Worm (Caenorhabditis elegans): Measurements from ENCODE around the gene C56C10.4.

Gene C56C10.4

DNA sequence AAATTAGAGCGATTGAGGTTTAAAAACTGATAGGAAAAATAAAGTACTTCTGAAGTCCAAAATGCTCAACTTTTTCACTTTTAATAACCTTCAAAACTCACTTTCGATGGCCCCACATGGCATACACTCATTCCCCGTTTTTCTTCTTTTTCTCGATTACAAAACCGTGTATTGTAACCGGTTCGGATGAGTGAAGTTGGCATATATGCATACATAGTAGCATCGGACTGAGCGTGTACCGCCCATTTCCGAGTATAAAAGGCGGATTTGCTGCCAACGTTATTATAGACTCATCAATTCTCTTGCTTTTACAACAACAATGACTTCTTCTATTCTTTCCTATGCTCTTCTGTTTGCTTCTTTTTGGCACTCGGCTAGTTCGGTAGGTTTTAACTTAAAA, at the start of gene C56C10.4:
Gene C56C10.4 (plus strand): TSS at position 301 of the 400 bp plus-strand sequence.
- TF ChIP-seq daf-12 (tag; optimal IDR thresholded peaks at IDR 0.05), result no peak
- TF ChIP-seq nhr-23 (tag; optimal IDR thresholded peaks at IDR 0.05), result no peak

DNA sequence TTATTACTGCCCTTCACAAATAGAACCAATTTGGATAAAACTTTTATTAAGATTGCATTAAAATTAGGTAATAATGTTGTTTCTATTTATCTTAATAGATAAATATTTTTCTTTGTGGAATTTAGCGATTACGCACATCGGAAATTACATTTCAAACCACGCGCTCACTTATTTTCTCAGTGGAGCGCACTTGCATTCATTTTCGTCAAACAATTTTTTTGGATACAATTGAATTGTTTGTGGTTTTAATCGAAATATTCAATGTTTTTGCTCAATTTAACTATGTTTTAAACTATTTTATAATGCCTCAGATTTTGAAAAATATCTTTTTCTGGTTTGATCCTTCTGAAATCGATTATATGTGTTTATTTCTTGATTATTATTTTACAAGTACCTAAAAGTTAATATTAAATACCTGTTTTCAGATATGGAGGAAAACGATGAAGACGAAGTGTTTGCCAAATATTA, 46.9 kb upstream of the C56C10.4 start, which contains the start of gene utp-20:
Gene utp-20 (plus strand): TSS at position 418 of the 468 bp plus-strand sequence.
- TF ChIP-seq nfya-1 (tag; optimal IDR thresholded peaks at IDR 0.05; ENCODE audit: insufficient read depth) (peak; percentile 58), nhr-23 (tag; optimal IDR thresholded peaks at IDR 0.05) (peak; percentile 49), lsy-12 (tag; optimal IDR thresholded peaks at IDR 0.05) (no peak), elt-3 (tag; optimal IDR thresholded peaks at IDR 0.05) (no peak), lin-15B (tag; optimal IDR thresholded peaks at IDR 0.05) (peak; percentile 59), snpc-4 (tag; optimal IDR thresholded peaks at IDR 0.05) (peak; percentile 42), elt-1 (tag; optimal IDR thresholded peaks at IDR 0.05) (no peak), skn-1 (tag; optimal IDR thresholded peaks at IDR 0.05) (peak; percentile 31)

DNA sequence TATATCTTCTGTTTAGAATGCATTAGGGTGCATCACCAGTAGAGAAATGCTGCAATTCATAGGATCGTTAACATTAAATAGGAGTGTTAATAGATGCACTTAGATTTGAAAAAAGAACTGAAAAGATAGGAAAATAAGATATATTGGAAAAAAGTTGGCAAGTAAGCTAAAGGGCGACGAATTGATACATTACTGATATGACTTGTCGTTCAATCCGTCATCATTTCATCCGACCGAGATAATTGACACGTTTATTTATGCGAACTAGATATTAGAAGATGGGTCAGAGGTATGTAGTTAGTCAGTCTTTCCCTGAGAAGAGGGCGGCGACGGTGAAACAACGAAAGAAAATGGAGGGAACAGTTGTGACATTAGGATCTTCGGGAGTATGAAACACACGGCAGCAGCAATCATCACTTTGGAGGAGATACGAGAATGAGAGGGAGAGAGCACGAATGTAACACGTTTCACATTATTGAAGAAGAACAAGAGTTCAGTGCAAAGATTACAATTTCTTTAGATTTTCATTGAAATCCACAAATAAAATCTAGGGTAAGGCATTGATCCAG, 37.9 kb upstream of the C56C10.4 start, which contains the start of gene lron-15:
Gene lron-15 (minus strand): TSS at position 51 of the 569 bp plus-strand sequence.
- no peak for TF ChIP-seq nhr-237 (tag; optimal IDR thresholded peaks at IDR 0.05)
- TF ChIP-seq skn-1 (tag; optimal IDR thresholded peaks at IDR 0.05), result no peak
- TF ChIP-seq ztf-11 (tag; optimal IDR thresholded peaks at IDR 0.05), result no peak
- no peak for TF ChIP-seq nhr-11 (tag; optimal IDR thresholded peaks at IDR 0.05)
- TF ChIP-seq sea-2 (GFP tag; optimal IDR thresholded peaks at IDR 0.05), result no peak
- no peak for TF ChIP-seq unc-39 (tag; optimal IDR thresholded peaks at IDR 0.05)
- no peak for TF ChIP-seq tbx-2 (tag; optimal IDR thresholded peaks at IDR 0.05)
- TF ChIP-seq egl-5 (tag; optimal IDR thresholded peaks at IDR 0.05), result no peak
- no peak for TF ChIP-seq ceh-82 (tag; optimal IDR thresholded peaks at IDR 0.05)
- TF ChIP-seq jun-1 (tag; optimal IDR thresholded peaks at IDR 0.05), result no peak
- no peak for TF ChIP-seq pha-4 (tag; optimal IDR thresholded peaks at IDR 0.05)
- TF ChIP-seq R02D3.7 (tag; optimal IDR thresholded peaks at IDR 0.05), result no peak
- TF ChIP-seq elt-2 (tag; optimal IDR thresholded peaks at IDR 0.05), result no peak
- no peak for TF ChIP-seq eor-1 (tag; optimal IDR thresholded peaks at IDR 0.05)
- TF ChIP-seq daf-12 (tag; optimal IDR thresholded peaks at IDR 0.05), result no peak
- no peak for TF ChIP-seq fkh-10 (GFP tag; optimal IDR thresholded peaks at IDR 0.05)
- TF ChIP-seq mdl-1 (tag; optimal IDR thresholded peaks at IDR 0.05), result no peak
- TF ChIP-seq ceh-16 (tag; optimal IDR thresholded peaks at IDR 0.05), result no peak
- TF ChIP-seq fos-1 (tag; optimal IDR thresholded peaks at IDR 0.05), result no peak

DNA sequence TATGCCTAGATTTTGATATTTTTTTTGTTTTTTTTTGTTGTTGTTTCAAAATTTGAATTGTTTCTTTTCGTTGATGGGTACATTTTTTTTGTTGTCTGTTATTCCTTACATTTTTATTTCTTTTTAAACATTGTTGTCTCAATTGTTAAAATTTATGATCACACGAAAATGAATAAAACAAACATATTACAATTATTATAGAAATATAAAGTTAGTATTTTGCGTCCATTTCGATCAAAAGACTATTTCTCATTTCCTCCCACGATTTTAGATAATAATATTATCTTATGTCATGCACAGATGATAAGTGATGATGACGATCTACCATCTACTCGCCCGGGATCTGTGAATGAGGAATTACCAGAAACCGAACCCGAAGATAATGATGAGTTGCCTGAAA, 28.2 kb upstream of the C56C10.4 start, which contains the start of gene wrn-1:
Gene wrn-1 (plus strand): TSS at position 301 of the 400 bp plus-strand sequence.
- TF ChIP-seq eor-1 (tag; optimal IDR thresholded peaks at IDR 0.05) (no peak), unc-39 (tag; optimal IDR thresholded peaks at IDR 0.05) (no peak), lin-15B (tag; optimal IDR thresholded peaks at IDR 0.05) (no peak), ama-1 (optimal IDR thresholded peaks at IDR 0.05) (no peak), pqm-1 (tag; optimal IDR thresholded peaks at IDR 0.05) (no peak), elt-2 (tag; optimal IDR thresholded peaks at IDR 0.05) (no peak), snpc-4 (tag; optimal IDR thresholded peaks at IDR 0.05) (no peak), fos-1 (tag; optimal IDR thresholded peaks at IDR 0.05) (no peak)

DNA sequence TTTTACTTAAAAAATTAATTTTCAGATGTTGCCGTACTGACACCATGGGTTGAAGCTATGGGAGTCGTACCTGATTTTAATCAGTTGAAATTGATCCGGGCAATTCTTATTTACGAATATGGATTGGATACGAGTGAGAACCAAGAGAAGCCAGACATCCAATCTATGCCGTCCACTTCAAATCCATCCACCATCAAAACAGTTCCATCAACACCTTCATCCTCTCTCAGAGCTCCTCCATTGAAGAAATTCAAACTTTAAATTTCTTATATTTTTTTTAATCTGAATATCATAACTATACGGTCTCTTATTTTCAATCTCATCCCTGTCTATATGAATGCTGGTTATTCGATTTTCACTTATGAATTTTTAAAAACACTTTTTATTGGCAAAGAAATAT, 24.0 kb upstream of the C56C10.4 start:
- TF ChIP-seq eor-1 (tag; optimal IDR thresholded peaks at IDR 0.05), result no peak
- TF ChIP-seq ama-1 (optimal IDR thresholded peaks at IDR 0.05), result peak; percentile 43
- no peak for TF ChIP-seq jun-1 (tag; optimal IDR thresholded peaks at IDR 0.05)
- peak; percentile 43 for TF ChIP-seq pha-4 (tag; optimal IDR thresholded peaks at IDR 0.05)
- no peak for TF ChIP-seq aly-2 (tag; optimal IDR thresholded peaks at IDR 0.05)

DNA sequence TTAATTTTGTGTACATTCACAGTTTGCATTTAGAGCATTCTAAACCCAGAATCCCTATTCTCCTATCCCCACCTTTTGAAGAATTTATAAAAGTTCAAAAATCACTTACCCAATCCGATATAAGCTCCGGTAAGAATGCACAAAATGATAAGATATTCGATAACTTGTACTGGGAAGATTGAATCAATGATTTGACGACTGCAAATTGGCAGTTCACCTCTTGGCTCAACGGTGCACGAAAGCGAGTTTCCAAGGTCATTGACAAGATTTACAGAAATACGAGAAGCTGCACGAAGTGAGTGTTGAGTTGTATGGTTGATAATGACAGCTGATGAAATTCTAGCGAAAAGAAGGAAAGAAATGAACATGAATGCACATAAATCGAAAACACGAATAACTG, 22.6 kb upstream of the C56C10.4 start:
- TF ChIP-seq elt-1 (tag; optimal IDR thresholded peaks at IDR 0.05) (no peak), nhr-76 (tag; optimal IDR thresholded peaks at IDR 0.05) (no peak), ceh-9 (tag; optimal IDR thresholded peaks at IDR 0.05) (no peak), daf-12 (tag; optimal IDR thresholded peaks at IDR 0.05) (no peak), snpc-4 (tag; optimal IDR thresholded peaks at IDR 0.05) (no peak), egl-27 (tag; optimal IDR thresholded peaks at IDR 0.05) (no peak), sea-2 (GFP tag; optimal IDR thresholded peaks at IDR 0.05) (no peak), nhr-77 (tag; optimal IDR thresholded peaks at IDR 0.05) (no peak), fkh-10 (GFP tag; optimal IDR thresholded peaks at IDR 0.05) (no peak), unc-39 (tag; optimal IDR thresholded peaks at IDR 0.05) (no peak), jun-1 (tag; optimal IDR thresholded peaks at IDR 0.05) (no peak), lin-15B (tag; optimal IDR thresholded peaks at IDR 0.05) (no peak), nhr-237 (tag; optimal IDR thresholded peaks at IDR 0.05) (no peak)

All from whole organism, L3 larva.